Fruit fly (Drosophila melanogaster) whole organism, pupa: ENCODE measurements around the gene OdsH.

Experiments
- CG10348 ChIP-seq: fragments of 200-800 bp; sonication (Bioruptor generic); IDR thresholded peaks from 2 replicates; pipeline ENCODE4 v1.3.6; 2022; ENCODE audit warnings: missing biosample characterization, missing genetic modification characterization
- CG13204 ChIP-seq: fragments of 200-800 bp; sonication (Bioruptor generic); optimal IDR thresholded peaks from 2 replicates; lab custom pipeline; 2018; ENCODE audit warnings: missing biosample characterization, mild to moderate bottlenecking, missing genetic modification characterization, moderate library complexity
- CG14655 ChIP-seq: fragments of 200-800 bp; sonication (Bioruptor generic); optimal IDR thresholded peaks from 3 replicates; lab custom pipeline; 2017; ENCODE audit warnings: mild to moderate bottlenecking, missing biosample characterization, missing genetic modification reagents, missing genetic modification characterization
- CG15710 ChIP-seq: fragments of 200-800 bp; sonication (Bioruptor generic); optimal IDR thresholded peaks from 2 replicates; lab custom pipeline; 2018; ENCODE audit warnings: missing biosample characterization, mild to moderate bottlenecking, missing genetic modification characterization, moderate library complexity
- CG17806 ChIP-seq: fragments of 200-800 bp; sonication (Bioruptor generic); optimal IDR thresholded peaks from 2 replicates; lab custom pipeline; 2018; ENCODE audit warnings: missing biosample characterization, mild to moderate bottlenecking, missing genetic modification characterization, moderate library complexity
- CG34367 ChIP-seq: fragments of 200-800 bp; sonication (Bioruptor generic); optimal IDR thresholded peaks from 2 replicates; lab custom pipeline; 2018; ENCODE audit warnings: missing biosample characterization, mild to moderate bottlenecking, missing genetic modification characterization
- CG4496 ChIP-seq: fragments of 200-800 bp; sonication (Bioruptor generic); IDR thresholded peaks from 3 replicates; pipeline ENCODE4 v1.3.6; 2022; ENCODE audit warnings: missing biosample characterization, missing genetic modification characterization
- CG8159 ChIP-seq: fragments of 200-800 bp; sonication (Bioruptor generic); optimal IDR thresholded peaks from 3 replicates; lab custom pipeline; 2018; ENCODE audit warnings: missing biosample characterization, mild to moderate bottlenecking, missing genetic modification characterization, moderate library complexity
- CG8301 ChIP-seq: fragments of 200-800 bp; sonication (Bioruptor generic); optimal IDR thresholded peaks from 2 replicates; lab custom pipeline; 2018; ENCODE audit warnings: missing biosample characterization, mild to moderate bottlenecking, missing genetic modification characterization
- CG9948 ChIP-seq: fragments of 200-800 bp; sonication (Bioruptor generic); optimal IDR thresholded peaks from 2 replicates; lab custom pipeline; 2018; ENCODE audit warnings: missing biosample characterization, mild to moderate bottlenecking, missing genetic modification characterization, moderate library complexity
- D1 ChIP-seq: fragments of 200-800 bp; sonication (Bioruptor generic); optimal IDR thresholded peaks from 2 replicates; lab custom pipeline; 2018; ENCODE audit warnings: missing biosample characterization, mild to moderate bottlenecking, missing genetic modification characterization, moderate library complexity
- EcR ChIP-seq: fragments of 200-800 bp; sonication (Bioruptor generic); optimal IDR thresholded peaks from 3 replicates; lab custom pipeline; 2019; ENCODE audit warnings: missing biosample characterization, missing genetic modification characterization, mild to moderate bottlenecking, moderate library complexity, missing genetic modification reagents
- Pif1B ChIP-seq: fragments of 200-800 bp; sonication (Bioruptor generic); optimal IDR thresholded peaks from 3 replicates; lab custom pipeline; 2016; ENCODE audit warnings: missing biosample characterization, missing genetic modification characterization
- Snoo ChIP-seq: fragments of 200-800 bp; sonication (Bioruptor generic); optimal IDR thresholded peaks from 3 replicates; lab custom pipeline; 2017; ENCODE audit warnings: missing biosample characterization, mild to moderate bottlenecking, missing genetic modification characterization, inconsistent platforms

DNA sequence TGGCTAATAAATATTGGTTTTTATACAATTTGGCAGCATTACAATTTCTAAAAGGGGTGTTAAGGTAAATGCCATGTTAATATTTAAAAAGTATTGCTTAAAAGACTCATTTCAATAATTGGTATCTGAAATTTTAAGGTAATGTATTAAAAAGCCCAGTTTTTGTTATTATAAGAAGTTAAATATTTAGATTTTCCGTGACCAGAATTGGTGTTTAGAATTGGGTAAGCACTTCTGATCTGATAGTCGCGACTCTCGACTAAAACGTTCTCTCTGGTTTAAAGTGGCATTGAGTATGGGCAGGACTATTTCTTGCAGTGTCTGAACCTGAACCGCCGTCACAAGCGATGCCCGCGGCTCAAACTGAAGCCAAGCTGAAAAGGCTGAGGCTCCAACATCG is 25.6 kb downstream of the OdsH start:
- no peak for TF ChIP-seq EcR (GFP tag; lab: Kevin White, UChicago)
- TF ChIP-seq Snoo (tag; lab: Kevin White, UChicago), result peak; percentile 27
- no peak for TF ChIP-seq CG14655 (GFP tag; lab: Kevin White, UChicago)
- TF ChIP-seq CG10348, result no peak
- no peak for TF ChIP-seq CG4496 (GFP tag; lab: Robert Waterston, UW)
- no peak for TF ChIP-seq Pif1B (GFP tag; lab: Kevin White, UChicago)
- peak; percentile 26 for TF ChIP-seq CG17806
- peak; percentile 9 for TF ChIP-seq CG8301 (tag; lab: Kevin White, UChicago)
- TF ChIP-seq CG9948 (tag; lab: Kevin White, UChicago), result peak; percentile 36
- peak; percentile 37 for TF ChIP-seq CG15710 (tag; lab: Kevin White, UChicago)
- peak; percentile 53 for TF ChIP-seq CG8159 (tag; lab: Kevin White, UChicago)
- no peak for TF ChIP-seq CG13204 (GFP tag; lab: Kevin White, UChicago)
- TF ChIP-seq D1, result no peak
- peak; percentile 1 for TF ChIP-seq CG34367 (tag; lab: Kevin White, UChicago)
